Worm (Caenorhabditis elegans) whole organism, early embryonic: ENCODE data around the gene ergi-1.

Source experiments
- B0310.2 ChIP-seq: sonication (generic microtip); optimal IDR thresholded peaks from 2 replicates; lab custom pipeline; 2016; ENCODE audit warnings: mild to moderate bottlenecking, missing genetic modification characterization, missing compliant biosample characterization
- F13C5.2 ChIP-seq: sonication (generic microtip); optimal IDR thresholded peaks from 2 replicates; lab custom pipeline; 2017; ENCODE audit warnings: mild to moderate bottlenecking, missing genetic modification characterization, inconsistent platforms, missing compliant biosample characterization
- aly-1 ChIP-seq: sonication (generic microtip); optimal IDR thresholded peaks from 2 replicates; lab custom pipeline; 2016; ENCODE audit warnings: missing genetic modification characterization, missing compliant biosample characterization
- ama-1 ChIP-seq: fragments of 150-350 bp; optimal IDR thresholded peaks from 2 replicates; lab custom pipeline; 2014
- ceh-13 ChIP-seq: fragments of 200-800 bp; sonication (Bioruptor generic); optimal IDR thresholded peaks from 2 replicates; lab custom pipeline; 2018; ENCODE audit warnings: mild to moderate bottlenecking, missing genetic modification characterization, missing compliant biosample characterization
- ceh-36 ChIP-seq: sonication (generic microtip); optimal IDR thresholded peaks from 2 replicates; lab custom pipeline; 2016; ENCODE audit warnings: missing genetic modification characterization, inconsistent platforms, missing compliant biosample characterization
- ets-7 ChIP-seq: sonication (generic microtip); optimal IDR thresholded peaks from 2 replicates; lab custom pipeline; 2016; ENCODE audit warnings: missing genotype, missing genetic modification characterization, missing compliant biosample characterization
- flt-1 ChIP-seq: fragments of 200-800 bp; sonication (Bioruptor generic); IDR thresholded peaks from 2 replicates; pipeline ENCODE4 v1.3.6; 2022; ENCODE audit warnings: missing genetic modification characterization, missing compliant biosample characterization
- hmbx-1 ChIP-seq: sonication (generic microtip); optimal IDR thresholded peaks from 2 replicates; lab custom pipeline; 2016; ENCODE audit warnings: mild to moderate bottlenecking, missing genetic modification characterization, missing compliant biosample characterization
- hmg-4 ChIP-seq: fragments of 200-800 bp; sonication (Bioruptor generic); optimal IDR thresholded peaks from 2 replicates; lab custom pipeline; 2018; ENCODE audit warnings: mild to moderate bottlenecking, missing genetic modification characterization, missing compliant biosample characterization
- hnd-1 ChIP-seq: sonication (generic microtip); optimal IDR thresholded peaks from 2 replicates; lab custom pipeline; 2016; ENCODE audit warnings: missing genetic modification characterization, missing compliant biosample characterization
- pes-1 ChIP-seq: fragments of 200-800 bp; sonication (Bioruptor generic); IDR thresholded peaks from 2 replicates; pipeline ENCODE4 v1.3.6; 2022; ENCODE audit warnings: missing genetic modification reagents, missing genetic modification characterization, missing compliant biosample characterization
- scrt-1 ChIP-seq: fragments of 200-800 bp; sonication (Bioruptor generic); IDR thresholded peaks from 2 replicates; pipeline ENCODE4 v1.3.6; 2022; ENCODE audit warnings: missing genetic modification characterization, missing compliant biosample characterization
- tbx-11 ChIP-seq: fragments of 200-800 bp; sonication (Bioruptor generic); IDR thresholded peaks from 2 replicates; pipeline ENCODE4 v1.3.6; 2022; ENCODE audit warnings: missing genetic modification characterization, missing compliant biosample characterization
- tbx-37 ChIP-seq: fragments of 200-800 bp; sonication (Bioruptor generic); conservative IDR thresholded peaks from 2 replicates; pipeline ENCODE4 v1.3.6; 2022; ENCODE audit warnings: missing genetic modification reagents, missing genetic modification characterization, missing compliant biosample characterization
- tra-4 ChIP-seq: sonication (generic microtip); optimal IDR thresholded peaks from 2 replicates; lab custom pipeline; 2017; ENCODE audit warnings: missing genetic modification characterization, missing compliant biosample characterization

ergi-1 gene

ce11 chrX:1989576-1989975, 45.5 kb downstream of the ergi-1 start, which contains the start of gene meg-3:
TSS of gene meg-3 (minus strand) at chrX:1989607.
- TF ChIP-seq pes-1 (GFP tag; lab: Robert Waterston, UW) (no peak), hmg-4 (GFP tag; lab: Kevin White, UChicago) (no peak), scrt-1 (GFP tag; lab: Robert Waterston, UW) (no peak), F13C5.2 (tag; lab: Kevin White, UChicago) (no peak), flt-1 (GFP tag; lab: Robert Waterston, UW) (no peak), ets-7 (no peak), tbx-37 (GFP tag; lab: Robert Waterston, UW) (no peak), ama-1 (lab: Kevin White, UChicago) (no peak), ceh-36 (tag; lab: Kevin White, UChicago) (no peak), hmbx-1 (tag; lab: Kevin White, UChicago) (no peak)

- no peak for TF ChIP-seq ceh-13 (GFP tag; lab: Kevin White, UChicago)
- TF ChIP-seq F13C5.2 (tag; lab: Kevin White, UChicago), result no peak
- TF ChIP-seq pes-1 (GFP tag; lab: Robert Waterston, UW), result no peak
- TF ChIP-seq scrt-1 (GFP tag; lab: Robert Waterston, UW), result no peak
- TF ChIP-seq ama-1 (lab: Kevin White, UChicago), result no peak
- no peak for TF ChIP-seq B0310.2 (tag; lab: Kevin White, UChicago)
- no peak for TF ChIP-seq flt-1 (GFP tag; lab: Robert Waterston, UW)
- TF ChIP-seq tbx-37 (GFP tag; lab: Robert Waterston, UW), result no peak
- TF ChIP-seq hmbx-1 (tag; lab: Kevin White, UChicago), result no peak
- TF ChIP-seq tbx-11 (GFP tag; lab: Robert Waterston, UW), result no peak
- TF ChIP-seq hnd-1 (tag; lab: Kevin White, UChicago), result no peak
- TF ChIP-seq aly-1 (tag; lab: Kevin White, UChicago), result no peak
- no peak for TF ChIP-seq ceh-36 (tag; lab: Kevin White, UChicago)
- no peak for TF ChIP-seq tra-4
These were observed 50.2 kb downstream of the ergi-1 start for ce11 chrX:1984831-1985230.
